Worm (Caenorhabditis elegans) whole organism, midembryonic: ENCODE data around the gene C31H2.4.

ENCODE experiments used
- T22C8.4 ChIP-seq: fragments of 200-800 bp; sonication (Bioruptor generic); IDR thresholded peaks from 2 replicates; pipeline ENCODE4 v1.3.6; 2022; ENCODE audit warnings: missing genetic modification characterization, missing compliant biosample characterization
- flt-1 ChIP-seq: fragments of 200-800 bp; sonication (Bioruptor generic); IDR thresholded peaks from 2 replicates; pipeline ENCODE4 v1.3.6; 2022; ENCODE audit warnings: missing genetic modification characterization, missing compliant biosample characterization
- klf-2 ChIP-seq: fragments of 200-800 bp; sonication (Bioruptor generic); conservative IDR thresholded peaks from 2 replicates; pipeline ENCODE4 v1.3.6; 2022; ENCODE audit warnings: missing genetic modification reagents, missing genetic modification characterization, missing compliant biosample characterization
- med-1 ChIP-seq: sonication (generic microtip); optimal IDR thresholded peaks from 2 replicates; lab custom pipeline; 2017; ENCODE audit warnings: missing genetic modification characterization, mild to moderate bottlenecking, missing compliant biosample characterization, antibody characterized with exemption, missing genetic modification reagents; ENCODE audit not compliant: insufficient read depth
- ref-1 ChIP-seq: fragments of 200-800 bp; sonication (Bioruptor generic); conservative IDR thresholded peaks from 2 replicates; pipeline ENCODE4 v1.3.6; 2022; ENCODE audit warnings: missing genetic modification reagents, missing genetic modification characterization, missing compliant biosample characterization
- tab-1 ChIP-seq: fragments of 200-800 bp; sonication (Bioruptor generic); IDR thresholded peaks from 2 replicates; pipeline ENCODE4 v1.3.6; 2022; ENCODE audit warnings: missing genetic modification characterization, missing compliant biosample characterization

ce11 chrX:5171085-5171484 is 11.6 kb upstream of the C31H2.4 start, which contains the start of gene T03G11.10:
- TF ChIP-seq flt-1 (GFP tag; lab: Robert Waterston, UW), result no peak
- TF ChIP-seq ref-1 (GFP tag; lab: Robert Waterston, UW), result no peak
- no peak for TF ChIP-seq T22C8.4
- no peak for TF ChIP-seq tab-1 (GFP tag; lab: Robert Waterston, UW)
- no peak for TF ChIP-seq med-1 (GFP tag; lab: Kevin White, UChicago)
- no peak for TF ChIP-seq klf-2 (GFP tag; lab: Robert Waterston, UW)
